Fruit fly (Drosophila melanogaster): ENCODE data around the gene CG11608.

- TF ChIP-seq Sox102F (GFP tag; optimal IDR thresholded peaks at IDR 0.05) (no peak), CG6276 (GFP tag; optimal IDR thresholded peaks at IDR 0.05) (no peak), ss (GFP tag; optimal IDR thresholded peaks at IDR 0.05) (no peak), Gug (GFP tag; IDR thresholded peaks at IDR 0.05) (no peak), acj6 (GFP tag; optimal IDR thresholded peaks at IDR 0.05) (no peak), Eip75B (GFP tag; optimal IDR thresholded peaks at IDR 0.05) (no peak), Eip93F (GFP tag; optimal IDR thresholded peaks at IDR 0.05) (no peak), OdsH (GFP tag; optimal IDR thresholded peaks at IDR 0.05) (no peak), Lpt (GFP tag; optimal IDR thresholded peaks at IDR 0.05) (no peak), CG8319 (GFP tag; optimal IDR thresholded peaks at IDR 0.05) (no peak)
Measured at dm6 chr3R:12642051-12642532, 3.8 kb downstream of the CG11608 start, which contains the start of gene CG6753.
